Fruit fly (Drosophila melanogaster) whole organism, embryonic: ENCODE results near the gene CG3534.

Experiments
- CG1024 ChIP-seq: fragments of 200-800 bp; sonication (Bioruptor generic); IDR thresholded peaks from 2 replicates; pipeline ENCODE4 v1.3.6; 2022; ENCODE audit warnings: missing biosample characterization, missing genetic modification characterization
- CG17385 ChIP-seq: fragments of 200-800 bp; sonication (Bioruptor generic); optimal IDR thresholded peaks from 3 replicates; lab custom pipeline; 2018; ENCODE audit warnings: missing biosample characterization, mild to moderate bottlenecking, missing genetic modification characterization
- CG18262 ChIP-seq: fragments of 200-800 bp; optimal IDR thresholded peaks from 3 replicates; lab custom pipeline; 2019; ENCODE audit warnings: missing biosample characterization, mild to moderate bottlenecking, missing genetic modification characterization, moderate library complexity
- CG18476 ChIP-seq: fragments of 200-800 bp; sonication (Bioruptor generic); optimal IDR thresholded peaks from 2 replicates; lab custom pipeline; 2016; ENCODE audit warnings: missing biosample characterization, mild to moderate bottlenecking, missing genetic modification characterization
- CG18619 ChIP-seq: fragments of 200-800 bp; sonication (Bioruptor generic); optimal IDR thresholded peaks from 3 replicates; lab custom pipeline; 2017; ENCODE audit warnings: missing biosample characterization, mild to moderate bottlenecking, missing genetic modification characterization
- CG2202 ChIP-seq: fragments of 200-800 bp; sonication (Bioruptor generic); optimal IDR thresholded peaks from 2 replicates; lab custom pipeline; 2018; ENCODE audit warnings: missing biosample characterization, mild to moderate bottlenecking, missing genetic modification characterization
- CG2875 ChIP-seq: fragments of 200-800 bp; sonication (Bioruptor generic); optimal IDR thresholded peaks from 2 replicates; lab custom pipeline; 2017; ENCODE audit warnings: missing biosample characterization, mild to moderate bottlenecking, missing genetic modification characterization, missing genetic modification reagents
- CG30403 ChIP-seq: fragments of 200-800 bp; sonication (Bioruptor generic); optimal IDR thresholded peaks from 3 replicates; lab custom pipeline; 2016; ENCODE audit warnings: missing biosample characterization, missing genetic modification characterization
- CG33557 ChIP-seq: fragments of 200-800 bp; sonication (Bioruptor generic); optimal IDR thresholded peaks from 2 replicates; lab custom pipeline; 2019; ENCODE audit warnings: missing biosample characterization, mild to moderate bottlenecking, missing genetic modification characterization, moderate library complexity
- CG34224 ChIP-seq: fragments of 200-800 bp; sonication (Bioruptor generic); IDR thresholded peaks from 3 replicates; pipeline ENCODE4 v1.3.6; 2022; ENCODE audit warnings: missing biosample characterization, missing genetic modification characterization; ENCODE audit not compliant: partially characterized antibody
- CG34376 ChIP-seq: fragments of 200-800 bp; sonication (Bioruptor generic); optimal IDR thresholded peaks from 2 replicates; lab custom pipeline; 2018; ENCODE audit warnings: missing biosample characterization, mild to moderate bottlenecking, missing genetic modification characterization
- CG42726 ChIP-seq: fragments of 200-800 bp; sonication (Bioruptor generic); IDR thresholded peaks from 2 replicates; pipeline ENCODE4 v1.3.6; 2022; ENCODE audit warnings: missing biosample characterization, missing genetic modification characterization; ENCODE audit not compliant: partially characterized antibody
- CG4404 ChIP-seq: fragments of 200-800 bp; sonication (Bioruptor generic); IDR thresholded peaks from 2 replicates; pipeline ENCODE4 v1.3.6; 2022; ENCODE audit warnings: missing biosample characterization, missing genetic modification characterization
- CG4820 ChIP-seq: fragments of 200-800 bp; sonication (Bioruptor generic); optimal IDR thresholded peaks from 3 replicates; lab custom pipeline; 2016; ENCODE audit warnings: missing biosample characterization, missing genetic modification characterization
- CG6683 ChIP-seq: fragments of 200-800 bp; sonication (Bioruptor generic); optimal IDR thresholded peaks from 2 replicates; lab custom pipeline; 2017; ENCODE audit warnings: missing biosample characterization, mild to moderate bottlenecking, missing genetic modification characterization, missing genetic modification reagents
- CG7963 ChIP-seq: fragments of 200-800 bp; sonication (Bioruptor generic); IDR thresholded peaks from 3 replicates; pipeline ENCODE4 v1.3.6; 2022; ENCODE audit warnings: missing biosample characterization, missing genetic modification characterization; ENCODE audit not compliant: partially characterized antibody
- CG9437 ChIP-seq: fragments of 200-800 bp; sonication (Bioruptor generic); optimal IDR thresholded peaks from 2 replicates; lab custom pipeline; 2018; ENCODE audit warnings: missing biosample characterization, mild to moderate bottlenecking, missing genetic modification characterization
- CG9817 ChIP-seq: fragments of 200-800 bp; sonication (Bioruptor generic); optimal IDR thresholded peaks from 2 replicates; lab custom pipeline; 2018; ENCODE audit warnings: missing biosample characterization, mild to moderate bottlenecking, missing genetic modification characterization, moderate library complexity
- CG9932 ChIP-seq: fragments of 200-800 bp; sonication (Bioruptor generic); IDR thresholded peaks from 2 replicates; pipeline ENCODE4 v1.3.6; 2022; ENCODE audit warnings: missing biosample characterization, missing genetic modification characterization
- CoRest ChIP-seq: fragments of 200-800 bp; sonication (Bioruptor generic); optimal IDR thresholded peaks from 3 replicates; lab custom pipeline; 2018; ENCODE audit warnings: missing biosample characterization, mild to moderate bottlenecking, missing genetic modification characterization, moderate library complexity
- D19A ChIP-seq: fragments of 200-800 bp; optimal IDR thresholded peaks from 3 replicates; lab custom pipeline; 2019; ENCODE audit warnings: missing biosample characterization, mild to moderate bottlenecking, missing genetic modification characterization, moderate library complexity
- Dad ChIP-seq: fragments of 200-800 bp; sonication (Bioruptor generic); optimal IDR thresholded peaks from 3 replicates; lab custom pipeline; 2016; ENCODE audit warnings: missing biosample characterization, missing genetic modification characterization
- Dfd ChIP-seq, 2 experiments: fragments of >200 bp; optimal IDR thresholded peaks; 2 replicates each; lab custom pipeline; 2017; ENCODE audit warnings: missing biosample characterization in 2 of 2, missing genetic modification characterization in 2 of 2
- Optix ChIP-seq: fragments of 200-800 bp; sonication (Bioruptor generic); IDR thresholded peaks from 3 replicates; pipeline ENCODE4 v1.3.6; 2022; ENCODE audit warnings: missing biosample characterization, missing genetic modification characterization
- Sox100B ChIP-seq: fragments of 200-800 bp; sonication (Bioruptor generic); optimal IDR thresholded peaks from 3 replicates; lab custom pipeline; 2018; ENCODE audit warnings: missing biosample characterization, mild to moderate bottlenecking, missing genetic modification characterization
- Sry-δ ChIP-seq: fragments of 200-800 bp; sonication (Bioruptor generic); optimal IDR thresholded peaks from 2 replicates; lab custom pipeline; 2016; ENCODE audit warnings: missing biosample characterization, missing genetic modification characterization
- Taf1 ChIP-seq: fragments of 200-800 bp; sonication (Bioruptor generic); IDR thresholded peaks from 2 replicates; pipeline ENCODE4 v1.3.6; 2022; ENCODE audit warnings: missing biosample characterization, missing genetic modification characterization
- YL-1 ChIP-seq: fragments of 200-800 bp; sonication (Bioruptor generic); optimal IDR thresholded peaks from 3 replicates; lab custom pipeline; 2017; ENCODE audit warnings: missing biosample characterization, mild to moderate bottlenecking, missing genetic modification characterization
- ato ChIP-seq: fragments of 200-800 bp; sonication (Bioruptor generic); IDR thresholded peaks from 2 replicates; pipeline ENCODE4 v1.3.6; 2022; ENCODE audit warnings: missing biosample characterization, missing genetic modification characterization; ENCODE audit not compliant: partially characterized antibody
- chinmo ChIP-seq: fragments of 200-800 bp; sonication (Bioruptor generic); IDR thresholded peaks from 4 replicates; pipeline ENCODE4 v1.3.6; 2022; ENCODE audit warnings: missing biosample characterization, missing genetic modification characterization; ENCODE audit not compliant: partially characterized antibody
- danr ChIP-seq: fragments of 200-800 bp; sonication (Bioruptor generic); IDR thresholded peaks from 2 replicates; pipeline ENCODE4 v1.3.6; 2022; ENCODE audit warnings: missing biosample characterization, missing genetic modification characterization
- dmrt99B ChIP-seq: fragments of 200-800 bp; sonication (Bioruptor generic); optimal IDR thresholded peaks from 2 replicates; lab custom pipeline; 2018; ENCODE audit warnings: missing biosample characterization, mild to moderate bottlenecking, missing genetic modification characterization, moderate library complexity
- gcm ChIP-seq: fragments of 200-800 bp; sonication (Bioruptor generic); optimal IDR thresholded peaks from 2 replicates; lab custom pipeline; 2019; ENCODE audit warnings: missing biosample characterization, mild to moderate bottlenecking, missing genetic modification characterization, moderate library complexity
- gem ChIP-seq: fragments of 200-800 bp; sonication (Bioruptor generic); optimal IDR thresholded peaks from 2 replicates; lab custom pipeline; 2019; ENCODE audit warnings: missing biosample characterization, mild to moderate bottlenecking, missing genetic modification characterization, moderate library complexity
- hbn ChIP-seq: fragments of 200-800 bp; sonication (Bioruptor generic); IDR thresholded peaks from 2 replicates; pipeline ENCODE4 v1.3.6; 2022; ENCODE audit warnings: missing biosample characterization, missing genetic modification characterization; ENCODE audit not compliant: partially characterized antibody
- ind ChIP-seq: fragments of 200-800 bp; sonication (Bioruptor generic); optimal IDR thresholded peaks from 3 replicates; lab custom pipeline; 2016; ENCODE audit warnings: missing biosample characterization, missing genetic modification characterization
- nerfin-1 ChIP-seq: fragments of 200-800 bp; sonication (Bioruptor generic); optimal IDR thresholded peaks from 3 replicates; lab custom pipeline; 2019; ENCODE audit warnings: missing biosample characterization, mild to moderate bottlenecking, missing genetic modification characterization, moderate library complexity
- pho ChIP-seq: fragments of 200-800 bp; sonication (Bioruptor generic); optimal IDR thresholded peaks from 2 replicates; lab custom pipeline; 2016; ENCODE audit warnings: missing biosample characterization, missing genetic modification characterization
- pzg ChIP-seq: fragments of 200-800 bp; sonication (Bioruptor generic); optimal IDR thresholded peaks from 3 replicates; lab custom pipeline; 2018; ENCODE audit warnings: missing biosample characterization, mild to moderate bottlenecking, missing genetic modification characterization, moderate library complexity
- repo ChIP-seq: fragments of 200-800 bp; sonication (Bioruptor generic); optimal IDR thresholded peaks from 2 replicates; lab custom pipeline; 2016; ENCODE audit warnings: missing biosample characterization, missing genetic modification characterization
- row ChIP-seq: fragments of 200-800 bp; sonication (Bioruptor generic); IDR thresholded peaks from 3 replicates; pipeline ENCODE4 v1.3.6; 2022; ENCODE audit warnings: missing biosample characterization, missing genetic modification characterization
- run ChIP-seq: fragments of 200-800 bp; sonication (Bioruptor generic); optimal IDR thresholded peaks from 3 replicates; lab custom pipeline; 2018; ENCODE audit warnings: missing biosample characterization, mild to moderate bottlenecking, missing genetic modification characterization
- salm ChIP-seq: fragments of 200-800 bp; sonication (Bioruptor generic); optimal IDR thresholded peaks from 2 replicates; lab custom pipeline; 2018; ENCODE audit warnings: missing biosample characterization, mild to moderate bottlenecking, missing genetic modification characterization
- stwl ChIP-seq: fragments of 200-800 bp; sonication (Bioruptor generic); optimal IDR thresholded peaks from 3 replicates; lab custom pipeline; 2018; ENCODE audit warnings: missing biosample characterization, mild to moderate bottlenecking, missing genetic modification characterization, moderate library complexity
- tin ChIP-seq: fragments of 200-800 bp; sonication (Bioruptor generic); optimal IDR thresholded peaks from 3 replicates; lab custom pipeline; 2016; ENCODE audit warnings: missing biosample characterization, missing genetic modification characterization
- tio ChIP-seq: fragments of 200-800 bp; sonication (Bioruptor generic); optimal IDR thresholded peaks from 2 replicates; lab custom pipeline; 2017; ENCODE audit warnings: missing biosample characterization, missing genetic modification characterization, inconsistent platforms
- trem ChIP-seq: fragments of 200-800 bp; optimal IDR thresholded peaks from 3 replicates; lab custom pipeline; 2019; ENCODE audit warnings: missing biosample characterization, mild to moderate bottlenecking, missing genetic modification characterization, moderate library complexity
- zen2 ChIP-seq: fragments of 200-800 bp; sonication (Bioruptor generic); IDR thresholded peaks from 3 replicates; pipeline ENCODE4 v1.3.6; 2022; ENCODE audit warnings: missing biosample characterization, missing genetic modification characterization; ENCODE audit not compliant: partially characterized antibody

The CG3534 gene

dm6 chr3R:17042838-17043569 lies 46.8 kb downstream of the CG3534 start, which contains the start of the genes bdwf and Patr-1 (continued):
- peak; percentile 32 for TF ChIP-seq stwl (tag; lab: Kevin White, UChicago)
- TF ChIP-seq CG34224 (GFP tag; lab: Robert Waterston, UW) = peak; percentile 89
- TF ChIP-seq tin = peak; percentile 8
- peak; percentile 38; the same call in 1 of the 2 replicates for TF ChIP-seq CG9932 (GFP tag; lab: Robert Waterston, UW)
- TF ChIP-seq CG42726 (GFP tag; lab: Robert Waterston, UW) = peak; percentile 93
- TF ChIP-seq CG18262 (tag; lab: Kevin White, UChicago) = peak; percentile 52
- peak; percentile 9 for TF ChIP-seq nerfin-1 (tag; lab: Kevin White, UChicago)
- TF ChIP-seq ato (GFP tag; lab: Robert Waterston, UW) = peak; percentile 80; the same call in 1 of the 2 replicates
- TF ChIP-seq CG2875 (GFP tag; lab: Kevin White, UChicago) = no peak
- TF ChIP-seq CG4820 (GFP tag; lab: Kevin White, UChicago) = no peak
- TF ChIP-seq D19A = peak; percentile 15
- TF ChIP-seq CG7963 (GFP tag; lab: Robert Waterston, UW) = peak; percentile 87
- TF ChIP-seq CG9437 = peak; percentile 47
- peak; percentile 9 for TF ChIP-seq Dad (GFP tag; lab: Kevin White, UChicago)
- TF ChIP-seq danr (GFP tag; lab: Robert Waterston, UW) = no peak
- TF ChIP-seq CG33557 (GFP tag; lab: Kevin White, UChicago) = no peak
- TF ChIP-seq Sry-δ = peak; percentile 85
- peak; percentile 75 for TF ChIP-seq row (GFP tag; lab: Robert Waterston, UW)
- TF ChIP-seq CG18476 (GFP tag; lab: Kevin White, UChicago) = peak; percentile 17
- no peak for TF ChIP-seq CG17385 (GFP tag; lab: Kevin White, UChicago)
- no peak for TF ChIP-seq Optix
- peak; percentile 39 for TF ChIP-seq CG18619 (GFP tag; lab: Kevin White, UChicago)
- peak; percentile 60 for TF ChIP-seq CG30403 (GFP tag; lab: Kevin White, UChicago)
- TF ChIP-seq YL-1 = peak; percentile 48
- peak; percentile 65 for TF ChIP-seq trem
- TF ChIP-seq pho (GFP tag; lab: Kevin White, UChicago) = no peak
- no peak for TF ChIP-seq CG6683 (GFP tag; lab: Kevin White, UChicago)
- TF ChIP-seq dmrt99B (tag; lab: Kevin White, UChicago) = no peak
- TF ChIP-seq chinmo (GFP tag; lab: Robert Waterston, UW) = peak; percentile 95
- TF ChIP-seq CG9817 (tag; lab: Kevin White, UChicago) = peak; percentile 4
- no peak for TF ChIP-seq run
- no peak for TF ChIP-seq tio (GFP tag; lab: Kevin White, UChicago)
- TF ChIP-seq CG34376 (GFP tag; lab: Kevin White, UChicago) = no peak
- no peak for TF ChIP-seq CG1024
- TF ChIP-seq ind = peak; percentile 37
- TF ChIP-seq gem (tag; lab: Kevin White, UChicago) = no peak
- TF ChIP-seq pzg = peak; percentile 51
- 0 out of 2 replicates have a peak, but pooled peaks have one; percentile 6 for TF ChIP-seq CG4404
- no peak for TF ChIP-seq Taf1 (GFP tag; lab: Robert Waterston, UW)
- peak; percentile 46 for TF ChIP-seq CoRest (tag; lab: Kevin White, UChicago)
- peak; percentile 81; the same call in 2 of the 3 replicates for TF ChIP-seq zen2 (GFP tag; lab: Robert Waterston, UW)
- TF ChIP-seq salm (tag; lab: Kevin White, UChicago) = no peak
- TF ChIP-seq repo (GFP tag; lab: Kevin White, UChicago) = no peak
- peak; percentile 4 for TF ChIP-seq gcm (GFP tag; lab: Kevin White, UChicago)
- no peak for TF ChIP-seq CG2202 (tag; lab: Kevin White, UChicago)
- TF ChIP-seq hbn (GFP tag; lab: Robert Waterston, UW) = peak; percentile 84
- no peak for TF ChIP-seq Dfd (GFP tag; optimal IDR thresholded peaks at IDR 0.05; lab: Kevin White, UChicago)
- peak; percentile 43 for TF ChIP-seq Sox100B (GFP tag; lab: Kevin White, UChicago)
